Worm (Caenorhabditis elegans): ENCODE data around the gene ges-1.

ce11 chrV:1378010-1378409 lies 53.9 kb downstream of the ges-1 start:
- no peak for TF ChIP-seq ztf-11 (tag; optimal IDR thresholded peaks at IDR 0.05)
- no peak for TF ChIP-seq sea-2 (GFP tag; optimal IDR thresholded peaks at IDR 0.05)
